Fruit fly (Drosophila melanogaster) whole organism, embryonic: ENCODE data around the gene Hsp70Bc.
A peak's percentile ranks its signal among the peaks of the same experiment; 100 is the strongest.
"Not testable (repeated sequence)": the region's sequence is repeated elsewhere in the genome, so short reads cannot be mapped to it uniquely, and the experiment has no call there.

Experiments
- Abd-B ChIP-seq: fragments of 200-800 bp; sonication (Bioruptor generic); optimal IDR thresholded peaks from 2 replicates; lab custom pipeline; 2018; ENCODE audit warnings: missing biosample characterization, mild to moderate bottlenecking, missing genetic modification characterization, moderate library complexity
- BtbVII ChIP-seq: fragments of 200-800 bp; sonication (Bioruptor generic); optimal IDR thresholded peaks from 3 replicates; lab custom pipeline; 2017; ENCODE audit warnings: missing biosample characterization, mild to moderate bottlenecking, missing genetic modification characterization
- CG11560 ChIP-seq: fragments of 200-800 bp; sonication (Bioruptor generic); IDR thresholded peaks from 3 replicates; pipeline ENCODE4 v1.3.6; 2022; ENCODE audit warnings: missing biosample characterization, missing genetic modification characterization
- CG11696 ChIP-seq: fragments of 200-800 bp; sonication (Bioruptor generic); IDR thresholded peaks from 2 replicates; pipeline ENCODE4 v1.3.6; 2022; ENCODE audit warnings: missing biosample characterization, missing genetic modification characterization
- CG12104 ChIP-seq: fragments of 200-800 bp; sonication (Bioruptor generic); optimal IDR thresholded peaks from 3 replicates; lab custom pipeline; 2016; ENCODE audit warnings: missing biosample characterization, missing genetic modification characterization
- CG12744 ChIP-seq: fragments of 200-800 bp; sonication (Bioruptor generic); optimal IDR thresholded peaks from 2 replicates; lab custom pipeline; 2016; ENCODE audit warnings: missing biosample characterization, missing genetic modification characterization
- CG1647 ChIP-seq: fragments of 200-800 bp; sonication (Bioruptor generic); optimal IDR thresholded peaks from 3 replicates; lab custom pipeline; 2016; ENCODE audit warnings: missing biosample characterization, missing genetic modification characterization
- CG17328 ChIP-seq: fragments of 200-800 bp; sonication (Bioruptor generic); IDR thresholded peaks from 2 replicates; pipeline ENCODE4 v1.3.6; 2022; ENCODE audit warnings: missing biosample characterization, missing genetic modification characterization
- CG17385 ChIP-seq: fragments of 200-800 bp; sonication (Bioruptor generic); optimal IDR thresholded peaks from 3 replicates; lab custom pipeline; 2018; ENCODE audit warnings: missing biosample characterization, mild to moderate bottlenecking, missing genetic modification characterization
- CG17568 ChIP-seq: fragments of 200-800 bp; sonication (Bioruptor generic); optimal IDR thresholded peaks from 2 replicates; lab custom pipeline; 2018; ENCODE audit warnings: missing biosample characterization, mild to moderate bottlenecking, missing genetic modification characterization, moderate library complexity
- CG30020 ChIP-seq: fragments of 200-800 bp; optimal IDR thresholded peaks from 2 replicates; lab custom pipeline; 2019; ENCODE audit warnings: missing biosample characterization, mild to moderate bottlenecking, missing genetic modification characterization, moderate library complexity
- CG3065 ChIP-seq: fragments of 200-800 bp; sonication (Bioruptor generic); optimal IDR thresholded peaks from 2 replicates; lab custom pipeline; 2016; ENCODE audit warnings: missing biosample characterization, missing genetic modification characterization
- CG31365 ChIP-seq: fragments of 200-800 bp; sonication (Bioruptor generic); optimal IDR thresholded peaks from 2 replicates; lab custom pipeline; 2018; ENCODE audit warnings: missing biosample characterization, mild to moderate bottlenecking, missing genetic modification characterization
- CG31441 ChIP-seq: fragments of 200-800 bp; sonication (Bioruptor generic); IDR thresholded peaks from 2 replicates; pipeline ENCODE4 v1.3.6; 2022; ENCODE audit warnings: missing biosample characterization, missing genetic modification characterization
- CG34376 ChIP-seq: fragments of 200-800 bp; sonication (Bioruptor generic); optimal IDR thresholded peaks from 2 replicates; lab custom pipeline; 2018; ENCODE audit warnings: missing biosample characterization, mild to moderate bottlenecking, missing genetic modification characterization
- CG4707 ChIP-seq: fragments of 200-800 bp; sonication (Bioruptor generic); optimal IDR thresholded peaks from 2 replicates; lab custom pipeline; 2018; ENCODE audit warnings: missing biosample characterization, mild to moderate bottlenecking, missing genetic modification characterization, moderate library complexity
- CG6254 ChIP-seq: fragments of 200-800 bp; sonication (Bioruptor generic); optimal IDR thresholded peaks from 3 replicates; lab custom pipeline; 2017; ENCODE audit warnings: mild to moderate bottlenecking, missing biosample characterization, missing genetic modification reagents, missing genetic modification characterization
- CG7928 ChIP-seq: fragments of 200-800 bp; sonication (Bioruptor generic); optimal IDR thresholded peaks from 2 replicates; lab custom pipeline; 2017; ENCODE audit warnings: missing biosample characterization, mild to moderate bottlenecking, missing genetic modification characterization
- CG8281 ChIP-seq: fragments of 200-800 bp; sonication (Bioruptor generic); optimal IDR thresholded peaks from 2 replicates; lab custom pipeline; 2018; ENCODE audit warnings: missing biosample characterization, mild to moderate bottlenecking, missing genetic modification characterization, moderate library complexity
- D19A ChIP-seq: fragments of 200-800 bp; optimal IDR thresholded peaks from 3 replicates; lab custom pipeline; 2019; ENCODE audit warnings: missing biosample characterization, mild to moderate bottlenecking, missing genetic modification characterization, moderate library complexity
- D19B ChIP-seq: fragments of 200-800 bp; sonication (Bioruptor generic); optimal IDR thresholded peaks from 2 replicates; lab custom pipeline; 2017; ENCODE audit warnings: missing biosample characterization, mild to moderate bottlenecking, missing genetic modification characterization
- Fer1 ChIP-seq: fragments of 200-800 bp; sonication (Bioruptor generic); optimal IDR thresholded peaks from 2 replicates; lab custom pipeline; 2017; ENCODE audit warnings: missing biosample characterization, mild to moderate bottlenecking, missing genetic modification characterization
- Hand ChIP-seq: fragments of 200-800 bp; sonication (Bioruptor generic); optimal IDR thresholded peaks from 2 replicates; lab custom pipeline; 2017; ENCODE audit warnings: mild to moderate bottlenecking, missing biosample characterization, missing genetic modification reagents, missing genetic modification characterization
- Hey ChIP-seq: fragments of 200-800 bp; sonication (Bioruptor generic); optimal IDR thresholded peaks from 3 replicates; lab custom pipeline; 2018; ENCODE audit warnings: missing biosample characterization, mild to moderate bottlenecking, missing genetic modification characterization
- Hr39 ChIP-seq: fragments of >200 bp; optimal IDR thresholded peaks from 2 replicates; lab custom pipeline; 2017
- MESR4 ChIP-seq: fragments of 200-800 bp; sonication (Bioruptor generic); optimal IDR thresholded peaks from 2 replicates; lab custom pipeline; 2018; ENCODE audit warnings: missing biosample characterization, mild to moderate bottlenecking, missing genetic modification characterization, moderate library complexity
- Nf-YB ChIP-seq: fragments of 200-800 bp; sonication (Bioruptor generic); optimal IDR thresholded peaks from 3 replicates; lab custom pipeline; 2019; ENCODE audit warnings: missing biosample characterization, mild to moderate bottlenecking, missing genetic modification characterization, moderate library complexity
- TFAM ChIP-seq: fragments of 200-800 bp; sonication (Bioruptor generic); optimal IDR thresholded peaks from 2 replicates; lab custom pipeline; 2017; ENCODE audit warnings: missing biosample characterization, missing genetic modification characterization, inconsistent platforms
- Taf1 ChIP-seq: fragments of 200-800 bp; sonication (Bioruptor generic); IDR thresholded peaks from 2 replicates; pipeline ENCODE4 v1.3.6; 2022; ENCODE audit warnings: missing biosample characterization, missing genetic modification characterization
- Vsx1 ChIP-seq: fragments of 200-800 bp; sonication (Bioruptor generic); optimal IDR thresholded peaks from 2 replicates; lab custom pipeline; 2017; ENCODE audit warnings: missing biosample characterization, mild to moderate bottlenecking, missing genetic modification characterization, missing genetic modification reagents
- az2 ChIP-seq: fragments of 200-800 bp; sonication (Bioruptor generic); optimal IDR thresholded peaks from 3 replicates; lab custom pipeline; 2016; ENCODE audit warnings: missing biosample characterization, missing genetic modification characterization
- ci ChIP-seq: fragments of 200-800 bp; sonication (Bioruptor generic); IDR thresholded peaks from 3 replicates; pipeline ENCODE4 v1.3.6; 2022; ENCODE audit warnings: missing biosample characterization, missing genetic modification characterization
- dan ChIP-seq: fragments of 200-800 bp; sonication (Bioruptor generic); IDR thresholded peaks from 2 replicates; pipeline ENCODE4 v1.3.6; 2022; ENCODE audit warnings: missing biosample characterization, missing genetic modification characterization
- fd102C ChIP-seq: fragments of 200-800 bp; sonication (Bioruptor generic); optimal IDR thresholded peaks from 2 replicates; lab custom pipeline; 2018; ENCODE audit warnings: missing biosample characterization, mild to moderate bottlenecking, missing genetic modification characterization, moderate library complexity
- h ChIP-seq: fragments of >200 bp; optimal IDR thresholded peaks from 2 replicates; lab custom pipeline; 2017
- kah ChIP-seq: fragments of 200-800 bp; sonication (Bioruptor generic); optimal IDR thresholded peaks from 2 replicates; lab custom pipeline; 2018; ENCODE audit warnings: missing biosample characterization, mild to moderate bottlenecking, missing genetic modification characterization
- lmd ChIP-seq: fragments of 200-800 bp; sonication (Bioruptor generic); IDR thresholded peaks from 2 replicates; pipeline ENCODE4 v1.3.6; 2022; ENCODE audit warnings: missing biosample characterization, missing genetic modification characterization
- maf-S ChIP-seq: fragments of 200-800 bp; sonication (Bioruptor generic); optimal IDR thresholded peaks from 2 replicates; lab custom pipeline; 2016; ENCODE audit warnings: missing biosample characterization, missing genetic modification characterization
- otp ChIP-seq: fragments of 200-800 bp; sonication (Bioruptor generic); IDR thresholded peaks from 3 replicates; pipeline ENCODE4, ENCODE4 v1.3.6; 2022; ENCODE audit warnings: missing biosample characterization, missing genetic modification characterization
- peb ChIP-seq: fragments of 200-800 bp; sonication (Bioruptor generic); IDR thresholded peaks from 2 replicates; pipeline ENCODE4 v1.3.6; 2022; ENCODE audit warnings: missing biosample characterization, missing genetic modification characterization
- pnt ChIP-seq: fragments of 200-800 bp; sonication (Bioruptor generic); optimal IDR thresholded peaks from 3 replicates; lab custom pipeline; 2016; ENCODE audit warnings: missing biosample characterization, missing genetic modification characterization
- prd ChIP-seq, 3 experiments: fragments of >200 bp in 2 of 3; fragments of 200-800 bp in 1 of 3; sonication (Bioruptor generic) in 1 of 3; optimal IDR thresholded peaks in 2 of 3; IDR thresholded peaks in 1 of 3; 2 replicates in 2 of 3; 3 replicates in 1 of 3; pipeline versions ENCODE4 v1.3.6 to Lab custom; 2017 to 2022; ENCODE audit warnings: missing biosample characterization in 1 of 3, missing genetic modification characterization in 1 of 3
- pzg ChIP-seq: fragments of 200-800 bp; sonication (Bioruptor generic); optimal IDR thresholded peaks from 3 replicates; lab custom pipeline; 2018; ENCODE audit warnings: missing biosample characterization, mild to moderate bottlenecking, missing genetic modification characterization, moderate library complexity
- stwl ChIP-seq: fragments of 200-800 bp; sonication (Bioruptor generic); optimal IDR thresholded peaks from 3 replicates; lab custom pipeline; 2018; ENCODE audit warnings: missing biosample characterization, mild to moderate bottlenecking, missing genetic modification characterization, moderate library complexity
- tll ChIP-seq, 2 experiments: fragments of 200-800 bp in 1 of 2; fragments of >200 bp in 1 of 2; sonication (Bioruptor generic) in 1 of 2; optimal IDR thresholded peaks; 2 replicates each; lab custom pipeline; 2017 to 2019; ENCODE audit warnings: missing biosample characterization in 2 of 2, missing genetic modification characterization in 2 of 2, mild to moderate bottlenecking in 1 of 2, moderate library complexity in 1 of 2
- tup ChIP-seq: fragments of 200-800 bp; sonication (Bioruptor generic); optimal IDR thresholded peaks from 2 replicates; lab custom pipeline; 2016; ENCODE audit warnings: missing biosample characterization, mild to moderate bottlenecking, missing genetic modification characterization, moderate library complexity
- unc-4 ChIP-seq: fragments of 200-800 bp; sonication (Bioruptor generic); IDR thresholded peaks from 2 replicates; pipeline ENCODE4 v1.3.6; 2022; ENCODE audit warnings: missing biosample characterization, missing genetic modification characterization; ENCODE audit not compliant: partially characterized antibody
- wdn ChIP-seq: fragments of 200-800 bp; sonication (Bioruptor generic); IDR thresholded peaks from 2 replicates; pipeline ENCODE4 v1.3.6; 2022; ENCODE audit warnings: missing biosample characterization, missing genetic modification characterization
- yki ChIP-seq: fragments of >200 bp; optimal IDR thresholded peaks from 3 replicates; lab custom pipeline; 2018

Hsp70Bc gene

dm6 chr3R:12508776-12509175 is at the start of gene Hsp70Bc:
Gene Hsp70Bc (plus strand): TSS chr3R:12509076.
- not testable (repeated sequence) for TF ChIP-seq CG17385 (GFP tag; lab: Kevin White, UChicago); Hand (GFP tag; lab: Kevin White, UChicago); MESR4

- TF ChIP-seq D19A (tag; lab: Kevin White, UChicago) (peak; percentile 61), stwl (tag; lab: Kevin White, UChicago) (peak; percentile 63), az2 (GFP tag; lab: Kevin White, UChicago) (no peak), ci (GFP tag; lab: Robert Waterston, UW) (no peak), CG4707 (GFP tag; lab: Kevin White, UChicago) (no peak), CG11696 (GFP tag; lab: Robert Waterston, UW) (no peak), h (lab: Kevin White, UChicago) (no peak), CG3065 (no peak), maf-S (GFP tag; lab: Kevin White, UChicago) (no peak), Vsx1 (GFP tag; lab: Kevin White, UChicago) (no peak), CG12744 (GFP tag; lab: Kevin White, UChicago) (no peak), peb (GFP tag; lab: Robert Waterston, UW) (no peak), CG31365 (tag; lab: Kevin White, UChicago) (no peak), CG31441 (GFP tag; lab: Robert Waterston, UW) (no peak), tup (GFP tag; lab: Kevin White, UChicago) (no peak), pzg (GFP tag; lab: Kevin White, UChicago) (peak; percentile 63), lmd (no peak), CG6254 (GFP tag; lab: Kevin White, UChicago) (no peak), Abd-B (GFP tag; lab: Kevin White, UChicago) (no peak), TFAM (GFP tag; lab: Kevin White, UChicago) (no peak), Hr39 (no peak), prd (optimal IDR thresholded peaks at IDR 0.05; lab: Kevin White, UChicago) (no peak), prd (GFP tag; IDR thresholded peaks at IDR 0.05; lab: Robert Waterston, UW) (no peak), Taf1 (no peak), D19B (GFP tag; lab: Kevin White, UChicago) (no peak), CG17568 (GFP tag; lab: Kevin White, UChicago) (no peak), yki (lab: Kevin White, UChicago) (no peak), tll (GFP tag; optimal IDR thresholded peaks at IDR 0.05; lab: Kevin White, UChicago) (peak in 1 of 2 experiments; percentile 65), CG30020 (peak; percentile 13), Nf-YB (GFP tag; lab: Kevin White, UChicago) (no peak), dan (GFP tag; lab: Robert Waterston, UW) (no peak), otp (no peak), CG17328 (GFP tag; lab: Robert Waterston, UW) (no peak), CG34376 (GFP tag; lab: Kevin White, UChicago) (peak; percentile 24), CG8281 (no peak), kah (GFP tag; lab: Kevin White, UChicago) (peak; percentile 67), fd102C (no peak), CG12104 (no peak), BtbVII (no peak), CG11560 (tag; lab: Robert Waterston, UW) (peak; percentile 95), Hey (tag; lab: Kevin White, UChicago) (no peak), Fer1 (GFP tag; lab: Kevin White, UChicago) (peak; percentile 27), CG7928 (GFP tag; lab: Kevin White, UChicago) (no peak), CG1647 (GFP tag; lab: Kevin White, UChicago) (no peak), wdn (GFP tag; lab: Robert Waterston, UW) (no peak), unc-4 (GFP tag; lab: Robert Waterston, UW) (peak; percentile 43; the same call in 1 of the 2 replicates), pnt (GFP tag; lab: Kevin White, UChicago) (no peak)
Observed at dm6 chr3R:12459879-12460522, 48.9 kb upstream of the Hsp70Bc start, which contains the start of the genes CG5961 and Polr3C. Gene CG5961 (minus strand): TSS chr3R:12460294. Gene Polr3C (plus strand): TSS chr3R:12460414.
